Worm (Caenorhabditis elegans): ENCODE measurements around the gene lgc-45.

lgc-45 gene

ce11 chrII:3518961-3519544 is 38.2 kb upstream of the lgc-45 start, which contains the start of gene clec-126 (continued):
- no peak for TF ChIP-seq snpc-4 (tag; optimal IDR thresholded peaks at IDR 0.05)
- TF ChIP-seq bed-3 (GFP tag; optimal IDR thresholded peaks at IDR 0.05) = peak; percentile 40
- TF ChIP-seq unc-120 (tag; optimal IDR thresholded peaks at IDR 0.05; ENCODE audit: poor library complexity, severe bottlenecking) = peak; percentile 89

DNA sequence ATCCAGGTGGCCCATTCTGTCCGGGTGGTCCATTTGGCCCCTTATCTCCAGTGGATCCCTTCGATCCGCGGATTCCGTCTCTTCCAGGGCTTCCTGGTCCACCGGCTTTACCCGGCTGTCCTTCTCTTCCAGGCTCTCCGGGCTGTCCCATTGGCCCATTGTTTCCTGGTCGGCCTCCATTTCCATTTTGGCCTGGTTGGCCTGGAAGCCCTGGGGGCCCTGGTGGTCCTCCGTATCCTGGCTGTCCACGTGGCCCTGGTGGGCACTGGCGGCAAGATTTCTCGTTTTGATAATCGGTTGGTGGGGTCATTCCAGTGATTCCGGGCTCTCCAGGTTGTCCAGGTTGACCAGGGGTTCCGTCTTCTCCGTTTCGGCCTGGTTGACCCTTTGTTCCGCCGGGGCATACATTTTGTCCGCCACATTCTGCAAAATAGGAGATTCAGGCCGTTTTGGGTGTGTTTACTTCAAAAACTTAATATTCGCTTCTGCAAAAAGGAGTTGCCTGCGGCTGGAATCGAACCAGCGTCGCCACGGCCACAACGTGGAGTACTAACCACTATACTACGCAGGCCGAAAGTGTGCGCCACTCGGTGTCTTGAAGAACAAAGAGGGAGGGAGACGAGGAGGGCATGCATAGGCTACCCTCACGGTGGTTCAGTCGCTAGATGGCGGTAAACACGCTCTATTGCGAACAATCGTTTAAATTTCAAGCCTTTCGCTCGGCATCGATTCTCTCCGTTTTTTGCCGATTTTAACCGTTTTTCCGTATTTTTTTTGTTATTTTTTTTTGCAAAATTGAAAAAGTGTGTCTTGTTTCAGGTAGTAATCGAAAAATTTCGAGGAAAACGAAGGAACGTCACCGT is 36.1 kb upstream of the lgc-45 start, which contains the start of gene W09G10.9:
Gene W09G10.9, plus strand, starts transcription at position 813 of the 863 bp plus-strand sequence.
- TF ChIP-seq ceh-39 (tag; optimal IDR thresholded peaks at IDR 0.05) (no peak), lsy-2 (tag; optimal IDR thresholded peaks at IDR 0.05) (peak; percentile 34), sptf-1 (tag; optimal IDR thresholded peaks at IDR 0.05) (peak; percentile 94), blmp-1 (tag; optimal IDR thresholded peaks at IDR 0.05) (no peak), zip-8 (tag; optimal IDR thresholded peaks at IDR 0.05) (no peak), snpc-4 (tag; optimal IDR thresholded peaks at IDR 0.05) (no peak), lin-13 (tag; optimal IDR thresholded peaks at IDR 0.05) (peak; percentile 28), ceh-83 (GFP tag; optimal IDR thresholded peaks at IDR 0.05) (peak; percentile 91), pha-4 (tag; optimal IDR thresholded peaks at IDR 0.05) (no peak), hlh-1 (tag; optimal IDR thresholded peaks at IDR 0.05) (peak; percentile 50), ztf-11 (tag; optimal IDR thresholded peaks at IDR 0.05) (peak; percentile 33), unc-120 (tag; optimal IDR thresholded peaks at IDR 0.05; ENCODE audit: poor library complexity, severe bottlenecking) (peak; percentile 70), mep-1 (tag; optimal IDR thresholded peaks at IDR 0.05) (peak; percentile 30), mab-5 (tag; optimal IDR thresholded peaks at IDR 0.05) (no peak), drap-1 (GFP tag; optimal IDR thresholded peaks at IDR 0.05) (peak; percentile 85), tbx-8 (GFP tag; optimal IDR thresholded peaks at IDR 0.05) (peak; percentile 51), M03D4.4 (tag; optimal IDR thresholded peaks at IDR 0.05) (peak; percentile 89), nhr-76 (tag; optimal IDR thresholded peaks at IDR 0.05) (no peak), bed-3 (GFP tag; optimal IDR thresholded peaks at IDR 0.05) (peak; percentile 70), ceh-43 (GFP tag; optimal IDR thresholded peaks at IDR 0.05) (peak; percentile 79), nhr-12 (tag; optimal IDR thresholded peaks at IDR 0.05) (no peak), flh-1 (GFP tag; optimal IDR thresholded peaks at IDR 0.05) (peak; percentile 48), nhr-28 (tag; optimal IDR thresholded peaks at IDR 0.05) (peak; percentile 1), sem-2 (GFP tag; optimal IDR thresholded peaks at IDR 0.05) (peak; percentile 70), cnd-1 (tag; optimal IDR thresholded peaks at IDR 0.05) (peak; percentile 85), ces-1 (GFP tag; optimal IDR thresholded peaks at IDR 0.05) (peak; percentile 29), nhr-237 (tag; optimal IDR thresholded peaks at IDR 0.05) (peak; percentile 41), lin-32 (GFP tag; optimal IDR thresholded peaks at IDR 0.05) (peak; percentile 72), mls-2 (tag; optimal IDR thresholded peaks at IDR 0.05) (peak; percentile 91), unc-62 (GFP tag; optimal IDR thresholded peaks at IDR 0.05) (no peak), ham-2 (GFP tag; optimal IDR thresholded peaks at IDR 0.05) (peak; percentile 80), elt-1 (tag; optimal IDR thresholded peaks at IDR 0.05; ENCODE audit: borderline replicate concordance, insufficient read depth) (no peak), elt-3 (tag; optimal IDR thresholded peaks at IDR 0.05) (no peak)

DNA sequence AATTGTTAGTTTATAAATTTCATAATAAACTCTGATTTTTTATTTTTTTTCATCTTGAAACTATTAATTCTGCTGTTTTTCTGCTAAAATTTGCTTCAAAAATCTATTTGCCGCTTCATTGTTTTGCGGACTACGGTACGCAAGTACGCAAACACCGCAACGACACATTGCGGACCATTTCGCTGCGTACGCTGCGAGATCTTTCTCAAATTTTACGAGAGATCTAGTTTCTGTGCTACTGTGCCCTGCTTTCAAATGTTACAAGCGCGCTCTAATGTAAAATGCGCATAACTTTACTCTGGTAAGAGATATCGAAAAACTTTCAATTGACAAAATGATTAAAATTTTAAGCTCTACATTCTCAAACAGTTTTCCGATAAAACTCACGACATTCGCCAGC is 33.7 kb upstream of the lgc-45 start:
- TF ChIP-seq mep-1 (tag; optimal IDR thresholded peaks at IDR 0.05) = peak; percentile 70
- TF ChIP-seq lsy-2 (tag; optimal IDR thresholded peaks at IDR 0.05) = peak; percentile 93
- TF ChIP-seq ham-2 (GFP tag; optimal IDR thresholded peaks at IDR 0.05) = peak; percentile 20
- TF ChIP-seq nhr-237 (tag; optimal IDR thresholded peaks at IDR 0.05) = peak; percentile 64
- peak; percentile 21 for TF ChIP-seq ces-1 (GFP tag; optimal IDR thresholded peaks at IDR 0.05)

DNA sequence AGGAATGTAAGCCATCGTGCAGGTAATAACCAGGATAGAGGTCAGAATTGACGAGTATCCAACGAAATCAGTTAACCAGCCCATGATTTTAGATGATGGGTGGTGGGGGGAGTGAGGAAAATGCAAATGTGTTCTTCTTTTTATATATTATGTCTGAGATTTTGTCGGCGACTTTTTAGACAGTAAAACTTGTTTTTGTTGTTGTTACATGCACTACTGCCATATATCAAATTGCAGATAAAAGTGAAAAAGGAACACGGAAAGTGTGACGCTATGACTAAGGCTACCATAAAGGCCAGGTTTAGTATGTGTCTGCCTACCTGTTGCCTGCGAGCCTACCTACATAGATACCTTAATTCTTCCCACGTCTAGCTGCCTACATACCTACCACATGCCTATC is 33.2 kb upstream of the lgc-45 start, which contains the start of gene col-72:
Gene col-72, minus strand, starts transcription at position 101 of the 400 bp plus-strand sequence.
- TF ChIP-seq flh-1 (GFP tag; optimal IDR thresholded peaks at IDR 0.05) = no peak
- TF ChIP-seq ceh-83 (GFP tag; optimal IDR thresholded peaks at IDR 0.05) = no peak
- no peak for TF ChIP-seq mab-5 (tag; optimal IDR thresholded peaks at IDR 0.05)
- TF ChIP-seq cnd-1 (tag; optimal IDR thresholded peaks at IDR 0.05) = no peak
- TF ChIP-seq sptf-1 (tag; optimal IDR thresholded peaks at IDR 0.05) = no peak
- no peak for TF ChIP-seq nhr-2 (tag; optimal IDR thresholded peaks at IDR 0.05)
- no peak for TF ChIP-seq lin-32 (GFP tag; optimal IDR thresholded peaks at IDR 0.05)
- TF ChIP-seq elt-1 (tag; optimal IDR thresholded peaks at IDR 0.05; ENCODE audit: borderline replicate concordance, insufficient read depth) = no peak
- no peak for TF ChIP-seq unc-62 (GFP tag; optimal IDR thresholded peaks at IDR 0.05)
- TF ChIP-seq unc-39 (tag; optimal IDR thresholded peaks at IDR 0.05) = no peak
- no peak for TF ChIP-seq drap-1 (GFP tag; optimal IDR thresholded peaks at IDR 0.05)
- no peak for TF ChIP-seq nhr-28 (tag; optimal IDR thresholded peaks at IDR 0.05)
- TF ChIP-seq lin-13 (tag; optimal IDR thresholded peaks at IDR 0.05) = no peak
- TF ChIP-seq tbx-8 (GFP tag; optimal IDR thresholded peaks at IDR 0.05) = no peak
- TF ChIP-seq hlh-1 (tag; optimal IDR thresholded peaks at IDR 0.05) = no peak
- no peak for TF ChIP-seq snpc-4 (tag; optimal IDR thresholded peaks at IDR 0.05)
- TF ChIP-seq bed-3 (GFP tag; optimal IDR thresholded peaks at IDR 0.05) = no peak
- TF ChIP-seq ztf-11 (tag; optimal IDR thresholded peaks at IDR 0.05) = no peak
- no peak for TF ChIP-seq elt-3 (tag; optimal IDR thresholded peaks at IDR 0.05)
- TF ChIP-seq pha-4 (tag; optimal IDR thresholded peaks at IDR 0.05) = no peak

Measured in whole organism, mixed stage, embryonic.